Worm (Caenorhabditis elegans) whole organism, L2 larva: ENCODE measurements around the gene clec-133.

Experiments
- F13H6.1 ChIP-seq: sonication (generic microtip); optimal IDR thresholded peaks from 2 replicates; lab custom pipeline; 2016; ENCODE audit warnings: missing genetic modification characterization, missing compliant biosample characterization
- R02D3.7 ChIP-seq: fragments of 150-350 bp; optimal IDR thresholded peaks from 2 replicates; lab custom pipeline; 2014; ENCODE audit warnings: missing biosample characterization, missing genetic modification characterization
- ZK546.5 ChIP-seq: sonication (generic microtip); optimal IDR thresholded peaks from 2 replicates; lab custom pipeline; 2017; ENCODE audit warnings: missing biosample characterization, missing genetic modification characterization
- aly-2 ChIP-seq: fragments of 150-350 bp; optimal IDR thresholded peaks from 2 replicates; lab custom pipeline; 2014; ENCODE audit warnings: missing biosample characterization, missing genetic modification characterization
- ama-1 ChIP-seq: fragments of 150-350 bp; optimal IDR thresholded peaks from 2 replicates; lab custom pipeline; 2018; ENCODE audit warnings: inconsistent platforms
- blmp-1 ChIP-seq: sonication (generic microtip); optimal IDR thresholded peaks from 2 replicates; lab custom pipeline; 2017; ENCODE audit warnings: missing genetic modification characterization, mild to moderate bottlenecking, missing compliant biosample characterization, antibody characterized with exemption, moderate library complexity; ENCODE audit not compliant: insufficient read depth
- ceh-16 ChIP-seq: fragments of 150-350 bp; optimal IDR thresholded peaks from 2 replicates; lab custom pipeline; 2014; ENCODE audit warnings: missing biosample characterization, missing genetic modification characterization
- ceh-82 ChIP-seq: fragments of 150-350 bp; optimal IDR thresholded peaks from 2 replicates; lab custom pipeline; 2014; ENCODE audit warnings: missing biosample characterization, missing genetic modification characterization
- dmd-4 ChIP-seq: sonication (generic microtip); optimal IDR thresholded peaks from 2 replicates; lab custom pipeline; 2017; ENCODE audit warnings: missing biosample characterization, missing genetic modification characterization
- elt-1 ChIP-seq: fragments of 150-350 bp; optimal IDR thresholded peaks from 2 replicates; lab custom pipeline; 2014; ENCODE audit warnings: missing biosample characterization, missing genetic modification characterization
- gmeb-1 ChIP-seq: fragments of 150-350 bp; optimal IDR thresholded peaks from 2 replicates; lab custom pipeline; 2014; ENCODE audit warnings: missing biosample characterization, missing genetic modification characterization
- lin-11 ChIP-seq: fragments of 150-350 bp; sonication (generic microtip); optimal IDR thresholded peaks from 2 replicates; lab custom pipeline; 2014; ENCODE audit warnings: missing biosample characterization, missing genetic modification characterization, inconsistent platforms, mixed read lengths
- lin-39 ChIP-seq: fragments of 150-350 bp; optimal IDR thresholded peaks from 2 replicates; lab custom pipeline; 2014; ENCODE audit warnings: missing biosample characterization, missing genetic modification reagents, missing genetic modification characterization
- lsy-2 ChIP-seq, 2 experiments: fragments of 150-350 bp in 1 of 2; sonication (generic microtip) in 1 of 2; optimal IDR thresholded peaks; 2 replicates each; lab custom pipeline; 2014 to 2017; ENCODE audit warnings: missing biosample characterization in 2 of 2, missing genetic modification characterization in 2 of 2
- mab-5 ChIP-seq: fragments of 150-350 bp; optimal IDR thresholded peaks from 2 replicates; lab custom pipeline; 2014; ENCODE audit warnings: missing biosample characterization, missing genetic modification characterization
- mdl-1 ChIP-seq, 2 experiments: fragments of 150-350 bp in 1 of 2; sonication (generic microtip) in 1 of 2; optimal IDR thresholded peaks; 2 replicates each; lab custom pipeline; 2017; ENCODE audit warnings: missing biosample characterization in 2 of 2, missing genetic modification characterization in 2 of 2
- nhr-10 ChIP-seq: sonication (generic microtip); optimal IDR thresholded peaks from 2 replicates; lab custom pipeline; 2017; ENCODE audit warnings: missing biosample characterization, missing genetic modification characterization
- nhr-12 ChIP-seq: fragments of 150-350 bp; optimal IDR thresholded peaks from 2 replicates; lab custom pipeline; 2014; ENCODE audit warnings: missing biosample characterization, missing genetic modification characterization
- nhr-129 ChIP-seq: fragments of 150-350 bp; optimal IDR thresholded peaks from 2 replicates; lab custom pipeline; 2014; ENCODE audit warnings: missing biosample characterization, missing genetic modification characterization
- nhr-21 ChIP-seq: fragments of 150-350 bp; optimal IDR thresholded peaks from 2 replicates; lab custom pipeline; 2014; ENCODE audit warnings: missing biosample characterization, missing genetic modification characterization
- nhr-237 ChIP-seq: fragments of 150-350 bp; optimal IDR thresholded peaks from 2 replicates; lab custom pipeline; 2014; ENCODE audit warnings: missing biosample characterization, missing genetic modification characterization
- nhr-25 ChIP-seq: fragments of 150-350 bp; sonication (generic microtip); optimal IDR thresholded peaks from 3 replicates; lab custom pipeline; 2014; ENCODE audit warnings: missing biosample characterization, missing genetic modification characterization
- nhr-6 ChIP-seq: fragments of 150-350 bp; optimal IDR thresholded peaks from 2 replicates; lab custom pipeline; 2014; ENCODE audit warnings: missing biosample characterization, missing genetic modification characterization
- nhr-77 ChIP-seq: fragments of 150-350 bp; optimal IDR thresholded peaks from 2 replicates; lab custom pipeline; 2014; ENCODE audit warnings: missing biosample characterization, missing genetic modification characterization
- sma-3 ChIP-seq: sonication (generic microtip); optimal IDR thresholded peaks from 2 replicates; lab custom pipeline; 2016; ENCODE audit warnings: missing genetic modification reagents, missing genetic modification characterization, missing compliant biosample characterization
- sma-9 ChIP-seq, 2 experiments: fragments of 150-350 bp in 1 of 2; sonication (generic microtip) in 1 of 2; optimal IDR thresholded peaks; 2 replicates each; lab custom pipeline; 2014 to 2016; ENCODE audit warnings: missing genetic modification characterization in 2 of 2, mild to moderate bottlenecking in 1 of 2, missing biosample characterization in 1 of 2, missing compliant biosample characterization in 1 of 2, missing genetic modification reagents in 1 of 2, moderate library complexity in 1 of 2
- unc-39 ChIP-seq: fragments of 150-350 bp; optimal IDR thresholded peaks from 2 replicates; lab custom pipeline; 2014; ENCODE audit warnings: missing biosample characterization, missing genetic modification characterization
- unc-55 ChIP-seq: fragments of 150-350 bp; sonication (generic microtip); optimal IDR thresholded peaks from 3 replicates; lab custom pipeline; 2014; ENCODE audit warnings: missing biosample characterization, missing genetic modification reagents, missing genetic modification characterization
- unc-62 ChIP-seq: fragments of 150-350 bp; optimal IDR thresholded peaks from 2 replicates; lab custom pipeline; 2014; ENCODE audit warnings: missing biosample characterization, missing genetic modification reagents, missing genetic modification characterization
- zag-1 ChIP-seq: fragments of 150-350 bp; optimal IDR thresholded peaks from 2 replicates; lab custom pipeline; 2014; ENCODE audit warnings: missing biosample characterization, missing genetic modification characterization
- ztf-1 ChIP-seq: fragments of 200-800 bp; sonication (Bioruptor generic); conservative IDR thresholded peaks from 2 replicates; pipeline ENCODE4 v1.3.6; 2022; ENCODE audit warnings: missing genetic modification characterization, missing compliant biosample characterization
- ztf-11 ChIP-seq: sonication (generic microtip); optimal IDR thresholded peaks from 2 replicates; lab custom pipeline; 2017; ENCODE audit warnings: missing biosample characterization, missing genetic modification characterization

The clec-133 gene

ce11 chrII:3570927-3571538, 7.2 kb upstream of the clec-133 start, which contains the start of the genes clec-128 and clec-129:
Gene clec-128 (minus strand): TSS chrII:3571027.
Gene clec-129 (plus strand): TSS chrII:3571488.
- no peak for TF ChIP-seq aly-2 (tag; lab: Kevin White, UChicago)
- no peak for TF ChIP-seq unc-55
- no peak for TF ChIP-seq lin-11

ce11 chrII:3573255-3573654, 5.0 kb upstream of the clec-133 start, which contains the start of gene clec-130:
Gene clec-130 (plus strand): TSS chrII:3573555.
- TF ChIP-seq nhr-21 (tag; lab: Kevin White, UChicago) (no peak), zag-1 (tag; lab: Kevin White, UChicago) (no peak), lsy-2 (tag; optimal IDR thresholded peaks at IDR 0.05; lab: Kevin White, UChicago) (no peak), ztf-1 (GFP tag; lab: Robert Waterston, UW) (no peak), nhr-77 (tag; lab: Kevin White, UChicago) (no peak), ztf-11 (tag; lab: Kevin White, UChicago) (no peak), nhr-237 (tag; lab: Kevin White, UChicago) (no peak), mdl-1 (tag; optimal IDR thresholded peaks at IDR 0.05; lab: Kevin White, UChicago) (no peak), unc-62 (GFP tag; lab: Kevin White, UChicago) (no peak), unc-55 (no peak), ama-1 (no peak), ZK546.5 (tag; lab: Kevin White, UChicago) (no peak), elt-1 (tag; lab: Kevin White, UChicago) (no peak)

- TF ChIP-seq aly-2 (tag; lab: Kevin White, UChicago): no peak
- TF ChIP-seq gmeb-1: no peak
- TF ChIP-seq mab-5 (tag; lab: Kevin White, UChicago): no peak
Observed at ce11 chrII:3576742-3577141, 1.5 kb upstream of the clec-133 start, which contains the start of gene clec-132. Gene clec-132 (plus strand): TSS chrII:3577042.

ce11 chrII:3579767-3580166, 1.5 kb downstream of the clec-133 start, which contains the start of gene clec-134:
Gene clec-134 (plus strand): TSS chrII:3580067.
- no peak for TF ChIP-seq nhr-10 (tag; lab: Kevin White, UChicago)
- no peak for TF ChIP-seq nhr-12 (tag; lab: Kevin White, UChicago)
- TF ChIP-seq sma-3 (GFP tag; lab: Kevin White, UChicago): no peak
- no peak for TF ChIP-seq nhr-237 (tag; lab: Kevin White, UChicago)
- TF ChIP-seq nhr-25 (tag; lab: Kevin White, UChicago): no peak
- no peak for TF ChIP-seq lin-39
- TF ChIP-seq gmeb-1: no peak
- TF ChIP-seq, all 48 proteins: peak for 0

- TF ChIP-seq ztf-1 (GFP tag; lab: Robert Waterston, UW): no peak
- TF ChIP-seq ceh-16 (tag; lab: Kevin White, UChicago): no peak
- TF ChIP-seq R02D3.7: no peak
- no peak for TF ChIP-seq nhr-6 (tag; lab: Kevin White, UChicago)
- no peak for TF ChIP-seq unc-39 (tag; lab: Kevin White, UChicago)
- no peak for TF ChIP-seq F13H6.1 (tag; lab: Kevin White, UChicago)
- no peak for TF ChIP-seq nhr-129 (tag; lab: Kevin White, UChicago)
- no peak for TF ChIP-seq sma-9 (GFP tag; optimal IDR thresholded peaks at IDR 0.05; lab: Kevin White, UChicago)
- no peak for TF ChIP-seq sma-9 (tag; optimal IDR thresholded peaks at IDR 0.05; lab: Kevin White, UChicago)
- TF ChIP-seq elt-1 (tag; lab: Kevin White, UChicago): no peak
- TF ChIP-seq ZK546.5 (tag; lab: Kevin White, UChicago): no peak
- TF ChIP-seq dmd-4 (tag; lab: Kevin White, UChicago): no peak
- no peak for TF ChIP-seq aly-2 (tag; lab: Kevin White, UChicago)
- TF ChIP-seq ceh-82: no peak
- no peak for TF ChIP-seq blmp-1 (tag; lab: Kevin White, UChicago)
- TF ChIP-seq nhr-21 (tag; lab: Kevin White, UChicago): no peak
- TF ChIP-seq unc-55: no peak
- TF ChIP-seq ztf-11 (tag; lab: Kevin White, UChicago): no peak
Observed at ce11 chrII:3581752-3582151, 3.5 kb downstream of the clec-133 start, which contains the start of gene srh-59. Gene srh-59 (plus strand): TSS chrII:3582052.
